Fruit fly (Drosophila melanogaster) whole organism, larva: Measurements from ENCODE around the gene Aatf.

ENCODE experiments used
- noc ChIP-seq: fragments of 200-800 bp; sonication (Bioruptor generic); optimal IDR thresholded peaks from 3 replicates; lab custom pipeline; 2019; ENCODE audit warnings: missing biosample characterization, mild to moderate bottlenecking, missing genetic modification characterization, moderate library complexity

Gene Aatf

dm6 chr2L:6706368-6706919 is 11.0 kb upstream of the Aatf start:
- TF ChIP-seq noc (tag; lab: Kevin White, UChicago), result no peak

DNA sequence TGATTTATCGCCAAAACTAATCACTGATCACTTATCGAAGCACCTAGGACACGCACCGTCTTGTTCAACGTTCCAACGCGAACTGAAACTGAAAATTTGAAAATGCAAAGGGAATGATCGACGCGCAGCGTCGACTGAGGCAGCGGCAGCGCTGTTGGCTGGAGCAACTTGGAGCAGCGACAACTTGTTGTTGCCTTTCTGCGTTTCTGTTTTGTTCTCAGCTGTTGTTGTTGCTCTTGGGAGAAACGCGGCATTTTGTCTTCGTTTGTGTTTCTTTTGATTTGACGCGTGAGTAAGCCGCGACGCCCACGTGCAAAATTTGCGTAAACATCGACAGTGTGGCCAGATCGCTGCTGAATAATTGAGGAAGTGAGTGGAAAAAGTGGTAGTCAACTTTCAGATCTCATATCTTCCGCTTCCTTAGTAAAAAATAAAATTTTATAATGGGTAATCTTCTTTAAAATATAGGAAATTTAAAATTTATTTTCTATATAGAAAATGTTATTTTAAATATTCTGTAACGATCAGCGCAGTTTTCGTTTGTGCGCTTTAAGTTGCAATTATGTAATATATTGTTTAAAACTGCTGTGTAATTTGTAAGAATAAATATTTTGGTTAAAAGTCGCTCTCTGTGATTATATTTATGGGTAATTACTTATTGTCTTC is 8.3 kb upstream of the Aatf start, which contains the start of gene Tsp:
TSS of gene Tsp (minus strand) at position 90 of the 666 bp plus-strand sequence.
- TF ChIP-seq noc (tag; lab: Kevin White, UChicago), result no peak

DNA sequence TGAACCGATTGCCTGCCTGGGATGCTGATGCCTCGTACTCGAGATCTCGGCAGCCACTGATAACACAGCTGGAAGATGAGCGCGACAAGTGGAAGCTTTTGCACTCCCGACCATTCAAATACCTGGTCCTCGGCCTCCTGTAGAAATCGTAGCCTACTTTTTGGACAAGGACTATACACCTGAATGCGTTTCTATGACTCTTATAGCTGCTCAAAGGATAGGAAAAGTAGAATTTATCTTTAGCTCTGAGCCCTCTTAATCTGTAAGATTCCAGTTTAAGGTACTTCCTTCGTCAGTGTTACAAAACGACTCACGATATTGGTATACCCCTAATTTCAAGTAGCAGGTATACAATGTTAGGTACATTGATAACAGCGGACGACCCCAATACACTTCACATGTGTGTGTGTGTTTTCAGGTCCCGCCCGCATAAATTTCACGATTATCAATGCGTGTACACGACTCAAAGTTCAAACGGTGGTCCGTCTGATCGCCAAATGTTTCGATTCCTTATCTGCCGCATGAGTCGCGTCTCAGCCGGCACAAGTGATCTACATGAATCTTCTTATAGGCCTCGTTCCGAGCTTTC is 1.1 kb upstream of the Aatf start, which contains the start of gene AkhR:
TSS of gene AkhR (minus strand) at position 5 of the 589 bp plus-strand sequence.
- peak; percentile 23 for TF ChIP-seq noc (tag; lab: Kevin White, UChicago)

- TF ChIP-seq noc (tag; lab: Kevin White, UChicago), result no peak
Observed at dm6 chr2L:6716921-6717320, 504 bp upstream of the Aatf start.

DNA sequence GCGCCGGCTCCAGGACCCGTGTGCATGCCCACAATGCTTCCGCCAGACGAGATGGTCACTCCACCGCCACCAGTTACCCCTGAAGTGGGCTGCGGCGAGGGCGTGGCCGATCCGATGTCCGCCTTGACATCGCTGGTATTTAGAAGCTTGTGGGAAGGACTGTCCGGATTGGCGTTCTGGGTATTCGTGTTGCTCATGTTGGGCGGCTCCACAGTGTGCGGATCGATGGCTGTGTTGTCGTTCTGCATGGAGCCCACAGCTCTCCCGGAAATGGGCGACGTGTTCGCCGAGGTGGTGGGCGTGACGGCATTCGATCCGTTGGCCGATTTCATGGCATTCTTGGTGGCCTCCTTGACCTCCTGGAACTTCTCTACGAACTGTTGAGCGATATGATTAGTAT is 4.3 kb downstream of the Aatf start:
- no peak for TF ChIP-seq noc (tag; lab: Kevin White, UChicago)

DNA sequence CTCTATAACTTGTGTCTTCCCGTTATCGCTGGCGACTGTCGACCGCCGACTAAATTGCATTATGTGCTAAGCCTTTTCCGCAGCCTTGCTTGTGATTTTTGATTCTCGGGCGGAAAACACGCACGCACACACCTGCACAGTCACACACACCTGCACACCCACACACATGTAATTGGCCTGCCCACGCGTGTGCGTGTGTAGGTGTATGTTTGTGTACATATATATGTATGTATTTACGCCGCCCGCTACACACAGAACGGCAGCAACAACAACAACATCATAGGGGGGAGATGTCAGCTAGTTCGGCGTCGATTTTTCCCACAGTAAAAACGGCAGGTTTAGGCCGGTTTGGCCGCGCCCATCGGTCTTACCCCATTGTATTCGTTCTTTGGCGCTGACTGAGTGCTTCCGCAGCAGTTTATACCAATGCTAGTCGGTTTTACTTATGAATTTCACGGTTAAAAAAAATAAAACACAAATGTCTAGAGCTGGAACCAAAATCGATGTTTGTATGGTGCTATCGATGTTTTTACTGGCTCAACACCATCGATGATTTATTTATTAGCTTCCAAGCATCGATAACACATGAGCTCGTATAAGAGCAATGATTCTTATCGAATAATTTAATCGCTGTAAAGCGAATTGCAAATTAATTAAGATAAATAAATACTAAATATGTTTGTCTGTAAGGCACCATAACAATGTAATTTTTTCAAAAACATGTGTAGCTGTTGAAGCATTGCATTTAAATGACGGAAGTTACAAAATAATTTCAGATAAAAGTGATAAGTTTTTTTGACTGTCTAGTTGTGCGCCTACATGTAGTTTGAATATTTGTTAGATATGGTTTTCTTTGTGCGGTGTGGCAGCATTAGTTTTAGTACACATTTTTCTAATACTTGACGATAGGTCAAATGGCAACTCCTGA is 5.7 kb downstream of the Aatf start, which contains the start of gene homer:
TSS of gene homer (minus strand) at position 538 of the 928 bp plus-strand sequence.
- TF ChIP-seq noc (tag; lab: Kevin White, UChicago), result no peak

- no peak for TF ChIP-seq noc (tag; lab: Kevin White, UChicago)
Observed at dm6 chr2L:6723750-6724503, 6.5 kb downstream of the Aatf start, which contains the start of gene Liprin-alpha. Gene Liprin-alpha (plus strand): TSS chr2L:6723903.

DNA sequence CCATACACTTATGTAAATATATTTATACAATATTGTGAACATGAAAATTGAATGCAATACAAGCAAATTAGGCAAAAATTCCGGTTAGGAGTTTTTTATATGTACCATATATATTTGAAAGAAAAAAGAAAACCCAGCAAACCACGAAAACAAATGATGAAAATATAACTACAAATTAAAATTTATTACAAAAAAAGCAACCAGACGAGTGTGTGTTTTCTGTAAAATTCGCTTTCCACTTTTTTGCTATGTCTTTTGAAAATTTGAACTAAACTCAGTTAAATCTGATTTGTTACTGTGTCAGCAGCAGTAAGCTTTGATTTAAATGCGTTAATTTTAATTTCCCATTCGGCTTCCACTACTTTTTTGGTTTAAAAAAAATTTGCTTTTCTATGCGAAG is 15.1 kb downstream of the Aatf start, which contains the start of gene TTLL3B:
TSS of gene TTLL3B (plus strand) at position 301 of the 400 bp plus-strand sequence.
- no peak for TF ChIP-seq noc (tag; lab: Kevin White, UChicago)

- TF ChIP-seq noc (tag; lab: Kevin White, UChicago), result no peak
Observed at dm6 chr2L:6740088-6740487, 22.7 kb downstream of the Aatf start, which contains the start of gene TTLL3A. Gene TTLL3A (minus strand): TSS chr2L:6740188.

DNA sequence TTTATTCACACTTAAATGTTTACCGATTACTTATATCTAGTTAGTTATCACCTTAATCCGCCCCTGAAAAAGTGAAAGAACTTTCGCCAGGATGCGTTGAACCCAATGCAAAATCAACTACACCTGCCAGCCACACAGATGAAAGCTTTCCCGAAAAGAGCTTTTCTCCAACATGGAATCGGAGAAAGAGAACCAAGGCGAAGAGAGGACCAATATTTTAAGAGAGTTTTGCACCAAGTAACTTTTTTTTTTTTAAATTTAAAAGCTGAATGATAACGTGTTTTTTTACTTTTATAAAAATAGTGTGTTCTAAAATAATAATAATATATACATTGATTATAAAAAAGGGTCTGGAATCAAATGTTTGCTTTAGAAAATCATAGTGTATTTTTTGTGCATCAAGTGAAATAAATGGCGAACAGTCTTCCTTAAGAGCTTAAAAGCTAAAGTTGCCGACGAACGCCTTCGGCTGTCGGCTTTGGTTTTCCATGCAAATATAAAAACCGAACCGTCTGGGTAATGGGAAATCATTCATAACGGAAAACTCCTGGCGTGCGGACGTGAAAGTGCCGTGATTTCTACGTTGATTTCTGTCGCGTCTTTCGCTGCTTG is 24.7 kb downstream of the Aatf start, which contains the start of gene meng:
TSS of gene meng (plus strand) at position 523 of the 612 bp plus-strand sequence.
- no peak for TF ChIP-seq noc (tag; lab: Kevin White, UChicago)

DNA sequence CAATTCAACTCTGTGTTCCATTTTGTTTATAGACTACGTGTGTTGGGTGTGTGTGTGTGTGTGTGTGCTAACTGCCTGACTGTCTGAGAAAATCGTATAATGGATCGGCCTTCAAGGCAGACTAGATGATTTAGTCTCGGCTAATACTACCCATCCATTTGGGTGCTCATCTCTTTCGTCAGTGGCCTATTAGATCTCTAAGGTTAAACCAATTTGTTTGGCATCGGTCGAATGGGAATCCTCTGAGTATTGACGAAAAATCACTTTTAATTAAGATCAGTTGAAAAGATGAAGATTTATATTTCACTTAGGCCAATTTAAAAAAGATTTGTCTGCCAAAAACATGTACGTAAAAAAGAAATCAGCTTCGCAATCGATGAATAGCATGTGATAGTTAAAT is 28.1 kb downstream of the Aatf start, which contains the start of gene CG31910:
TSS of gene CG31910 (minus strand) at position 101 of the 400 bp plus-strand sequence.
- TF ChIP-seq noc (tag; lab: Kevin White, UChicago), result no peak

- no peak for TF ChIP-seq noc (tag; lab: Kevin White, UChicago)
Observed at dm6 chr2L:6747814-6748213, 30.4 kb downstream of the Aatf start, which contains the start of gene CG44271. Gene CG44271 (minus strand): TSS chr2L:6747914.

DNA sequence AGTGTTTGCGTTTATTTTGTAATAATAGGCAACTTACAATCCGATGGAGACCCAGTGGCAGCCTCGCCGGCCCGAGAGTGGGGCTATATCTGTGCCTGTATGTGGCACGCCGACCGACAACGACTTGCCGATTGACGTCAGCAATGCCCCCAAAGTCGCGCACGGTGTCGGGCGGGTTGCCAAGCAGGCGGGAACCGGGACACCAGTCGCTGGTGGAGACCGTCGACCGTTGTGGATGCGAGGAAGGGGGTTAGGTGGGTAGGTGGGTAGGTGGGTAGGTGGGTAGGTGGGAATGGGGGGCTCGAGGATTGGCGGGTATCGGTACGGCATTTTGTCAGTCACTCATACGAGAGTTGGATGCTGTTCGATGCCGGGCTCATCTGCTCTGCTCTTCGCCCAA is 33.6 kb downstream of the Aatf start:
- no peak for TF ChIP-seq noc (tag; lab: Kevin White, UChicago)

dm6 chr2L:6759528-6759927 is 42.1 kb downstream of the Aatf start, which contains the start of gene CG11322:
Gene CG11322 (minus strand): TSS chr2L:6759628.
- no peak for TF ChIP-seq noc (tag; lab: Kevin White, UChicago)
